Worm (Caenorhabditis elegans): ENCODE results near the gene F08F1.9.

ce11 chrX:8394279-8394678 is 16.4 kb downstream of the F08F1.9 start:
- TF ChIP-seq ets-7 (tag; optimal IDR thresholded peaks at IDR 0.05), result no peak
- no peak for TF ChIP-seq pes-1 (GFP tag; IDR thresholded peaks at IDR 0.05)
- no peak for TF ChIP-seq aly-1 (tag; optimal IDR thresholded peaks at IDR 0.05)
- no peak for TF ChIP-seq ceh-36 (tag; optimal IDR thresholded peaks at IDR 0.05)
- TF ChIP-seq sea-1 (GFP tag; conservative IDR thresholded peaks at IDR 0.05), result no peak
- TF ChIP-seq flt-1 (GFP tag; IDR thresholded peaks at IDR 0.05), result no peak
- TF ChIP-seq ama-1 (optimal IDR thresholded peaks at IDR 0.05), result no peak
- no peak for TF ChIP-seq hnd-1 (tag; optimal IDR thresholded peaks at IDR 0.05)
- TF ChIP-seq B0310.2 (tag; optimal IDR thresholded peaks at IDR 0.05), result no peak
- no peak for TF ChIP-seq hmbx-1 (tag; optimal IDR thresholded peaks at IDR 0.05)
- TF ChIP-seq hmg-4 (GFP tag; optimal IDR thresholded peaks at IDR 0.05), result no peak
- TF ChIP-seq tra-4 (tag; optimal IDR thresholded peaks at IDR 0.05), result no peak
